Worm (Caenorhabditis elegans): ENCODE measurements around the gene R05D3.12.

DNA sequence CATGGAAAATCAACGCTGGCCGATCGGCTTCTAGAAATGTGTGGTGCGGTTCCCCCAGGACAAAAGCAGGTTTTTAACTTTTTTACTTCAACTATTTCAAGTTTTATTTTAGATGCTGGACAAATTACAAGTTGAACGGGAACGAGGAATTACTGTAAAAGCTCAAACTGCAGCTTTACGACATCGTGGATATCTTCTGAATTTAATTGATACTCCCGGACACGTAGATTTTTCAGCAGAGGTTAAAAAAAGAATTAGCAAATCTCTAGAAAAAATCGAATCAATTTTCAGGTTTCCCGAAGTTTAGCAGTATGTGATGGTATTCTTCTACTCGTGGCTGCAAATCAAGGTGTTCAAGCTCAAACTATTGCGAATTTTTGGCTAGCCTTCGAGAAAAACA is 48.8 kb downstream of the R05D3.12 start:
- TF ChIP-seq F57C9.4 (tag; optimal IDR thresholded peaks at IDR 0.05) (no peak), nfyb-1 (GFP tag; IDR thresholded peaks at IDR 0.05) (no peak), dpl-1 (GFP tag; optimal IDR thresholded peaks at IDR 0.05) (no peak), attf-3 (GFP tag; conservative IDR thresholded peaks at IDR 0.05) (no peak), pha-4 (tag; optimal IDR thresholded peaks at IDR 0.05) (no peak)
